Worm (Caenorhabditis elegans): ENCODE measurements around the gene dyf-19.

The dyf-19 gene

ce11 chrV:19610118-19610707, 14.6 kb upstream of the dyf-19 start:
- no peak for TF ChIP-seq nhr-28 (tag; optimal IDR thresholded peaks at IDR 0.05)
- TF ChIP-seq unc-62 (GFP tag; optimal IDR thresholded peaks at IDR 0.05), result no peak
- no peak for TF ChIP-seq ces-1 (GFP tag; optimal IDR thresholded peaks at IDR 0.05)
- TF ChIP-seq drap-1 (GFP tag; optimal IDR thresholded peaks at IDR 0.05), result no peak
- no peak for TF ChIP-seq hlh-1 (tag; optimal IDR thresholded peaks at IDR 0.05)
- TF ChIP-seq zip-8 (tag; optimal IDR thresholded peaks at IDR 0.05), result no peak
- TF ChIP-seq sem-2 (GFP tag; optimal IDR thresholded peaks at IDR 0.05), result no peak
- no peak for TF ChIP-seq ztf-11 (tag; optimal IDR thresholded peaks at IDR 0.05)
- TF ChIP-seq lsy-2 (tag; optimal IDR thresholded peaks at IDR 0.05), result no peak

- TF ChIP-seq ceh-39 (tag; optimal IDR thresholded peaks at IDR 0.05), result no peak
- peak; percentile 31 for TF ChIP-seq drap-1 (GFP tag; optimal IDR thresholded peaks at IDR 0.05)
- no peak for TF ChIP-seq bed-3 (GFP tag; optimal IDR thresholded peaks at IDR 0.05)
- no peak for TF ChIP-seq elt-1 (tag; optimal IDR thresholded peaks at IDR 0.05; ENCODE audit: borderline replicate concordance, insufficient read depth)
- TF ChIP-seq ceh-43 (GFP tag; optimal IDR thresholded peaks at IDR 0.05), result no peak
These were observed 13.0 kb upstream of the dyf-19 start for ce11 chrV:19611675-19612345.

ce11 chrV:19613161-19613560, 11.7 kb upstream of the dyf-19 start, which contains the start of gene nlp-26:
Gene nlp-26, plus strand, starts transcription at chrV:19613461.
- TF ChIP-seq drap-1 (GFP tag; optimal IDR thresholded peaks at IDR 0.05) (no peak), lin-13 (tag; optimal IDR thresholded peaks at IDR 0.05) (no peak), elt-1 (tag; optimal IDR thresholded peaks at IDR 0.05; ENCODE audit: borderline replicate concordance, insufficient read depth) (no peak), tbx-8 (GFP tag; optimal IDR thresholded peaks at IDR 0.05) (no peak), mls-2 (tag; optimal IDR thresholded peaks at IDR 0.05) (no peak), ham-2 (GFP tag; optimal IDR thresholded peaks at IDR 0.05) (no peak), ces-1 (GFP tag; optimal IDR thresholded peaks at IDR 0.05) (no peak), zip-8 (tag; optimal IDR thresholded peaks at IDR 0.05) (no peak), hlh-1 (tag; optimal IDR thresholded peaks at IDR 0.05) (no peak), sem-2 (GFP tag; optimal IDR thresholded peaks at IDR 0.05) (no peak), unc-120 (tag; optimal IDR thresholded peaks at IDR 0.05; ENCODE audit: poor library complexity, severe bottlenecking) (no peak), mep-1 (tag; optimal IDR thresholded peaks at IDR 0.05) (no peak), lsy-2 (tag; optimal IDR thresholded peaks at IDR 0.05) (no peak), blmp-1 (tag; optimal IDR thresholded peaks at IDR 0.05) (no peak), pha-4 (tag; optimal IDR thresholded peaks at IDR 0.05) (no peak), snpc-4 (tag; optimal IDR thresholded peaks at IDR 0.05) (no peak), elt-3 (tag; optimal IDR thresholded peaks at IDR 0.05) (no peak)

- no peak for TF ChIP-seq M03D4.4 (tag; optimal IDR thresholded peaks at IDR 0.05)
- TF ChIP-seq drap-1 (GFP tag; optimal IDR thresholded peaks at IDR 0.05), result peak; percentile 2
These were observed 4.8 kb upstream of the dyf-19 start for ce11 chrV:19620098-19620497.

- TF ChIP-seq ham-2 (GFP tag; optimal IDR thresholded peaks at IDR 0.05) (peak; percentile 75), ztf-11 (tag; optimal IDR thresholded peaks at IDR 0.05) (no peak), cnd-1 (tag; optimal IDR thresholded peaks at IDR 0.05) (peak; percentile 11), lsy-2 (tag; optimal IDR thresholded peaks at IDR 0.05) (peak; percentile 41), hlh-1 (tag; optimal IDR thresholded peaks at IDR 0.05) (no peak), lin-32 (GFP tag; optimal IDR thresholded peaks at IDR 0.05) (peak; percentile 40), nhr-237 (tag; optimal IDR thresholded peaks at IDR 0.05) (peak; percentile 66), mls-2 (tag; optimal IDR thresholded peaks at IDR 0.05) (peak; percentile 68), elt-3 (tag; optimal IDR thresholded peaks at IDR 0.05) (no peak), ceh-39 (tag; optimal IDR thresholded peaks at IDR 0.05) (no peak), drap-1 (GFP tag; optimal IDR thresholded peaks at IDR 0.05) (peak; percentile 96), mep-1 (tag; optimal IDR thresholded peaks at IDR 0.05) (peak; percentile 26), unc-62 (GFP tag; optimal IDR thresholded peaks at IDR 0.05) (peak; percentile 9), sptf-1 (tag; optimal IDR thresholded peaks at IDR 0.05) (peak; percentile 64), snpc-4 (tag; optimal IDR thresholded peaks at IDR 0.05) (no peak), unc-39 (tag; optimal IDR thresholded peaks at IDR 0.05) (peak; percentile 12), lin-13 (tag; optimal IDR thresholded peaks at IDR 0.05) (peak; percentile 32), pha-4 (tag; optimal IDR thresholded peaks at IDR 0.05) (peak; percentile 6), unc-120 (tag; optimal IDR thresholded peaks at IDR 0.05; ENCODE audit: poor library complexity, severe bottlenecking) (peak; percentile 72), ces-1 (GFP tag; optimal IDR thresholded peaks at IDR 0.05) (peak; percentile 35), M03D4.4 (tag; optimal IDR thresholded peaks at IDR 0.05) (no peak)
These were observed 2.4 kb upstream of the dyf-19 start, which contains the start of gene Y43F8C.3 for ce11 chrV:19622440-19622914. Gene Y43F8C.3, minus strand, starts transcription at chrV:19622626.

Measured in whole organism, mixed stage, embryonic.